Fruit fly (Drosophila melanogaster) whole organism, larva: ENCODE measurements around the gene Creld.

Source experiments
- noc ChIP-seq: fragments of 200-800 bp; sonication (Bioruptor generic); optimal IDR thresholded peaks from 3 replicates; lab custom pipeline; 2019; ENCODE audit warnings: missing biosample characterization, mild to moderate bottlenecking, missing genetic modification characterization, moderate library complexity

Creld gene

dm6 chr2L:109098-109799, 7.1 kb downstream of the Creld start:
- TF ChIP-seq noc (tag; lab: Kevin White, UChicago) = peak; percentile 24

DNA sequence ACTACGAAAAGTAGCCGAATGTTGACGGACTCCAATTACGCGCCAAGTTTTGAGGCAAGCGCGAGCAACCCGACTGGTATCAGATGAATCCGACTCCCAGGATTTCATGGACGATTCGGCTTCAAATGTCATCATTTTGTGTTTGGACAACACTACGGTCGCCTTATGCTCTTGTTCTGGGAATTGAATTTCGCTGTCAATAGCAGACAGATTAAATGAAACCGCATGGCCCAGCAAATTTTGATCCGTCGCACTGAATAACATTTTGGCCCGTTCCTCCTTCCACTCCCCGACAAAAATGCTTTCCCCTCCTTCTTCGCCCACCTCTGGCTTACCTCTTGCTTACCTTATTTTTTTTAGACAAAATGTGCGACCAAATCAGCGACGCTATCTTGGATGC, 7.9 kb downstream of the Creld start:
- no peak for TF ChIP-seq noc (tag; lab: Kevin White, UChicago)

DNA sequence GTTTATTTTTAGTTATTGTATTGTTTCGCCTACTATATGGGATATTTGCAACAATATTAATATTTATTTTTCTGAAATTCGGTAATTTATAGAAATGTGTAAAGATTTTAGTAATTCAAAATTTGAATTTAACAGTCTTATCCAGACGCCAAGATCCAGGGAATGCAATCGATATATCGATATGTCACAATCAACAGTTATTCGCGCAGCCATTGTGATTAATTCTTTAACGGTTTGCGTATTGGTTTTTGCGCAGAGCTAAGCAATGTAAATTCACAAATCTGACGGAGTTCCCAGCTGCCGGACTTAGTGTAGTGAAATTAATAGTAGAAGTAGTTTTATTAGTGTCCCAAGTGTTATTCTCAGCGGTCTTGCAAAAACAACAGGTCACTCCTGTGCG, 12.2 kb downstream of the Creld start, which contains the start of gene ND-15:
Gene ND-15, plus strand, starts transcription at position 298 of the 400 bp plus-strand sequence.
- TF ChIP-seq noc (tag; lab: Kevin White, UChicago) = no peak

DNA sequence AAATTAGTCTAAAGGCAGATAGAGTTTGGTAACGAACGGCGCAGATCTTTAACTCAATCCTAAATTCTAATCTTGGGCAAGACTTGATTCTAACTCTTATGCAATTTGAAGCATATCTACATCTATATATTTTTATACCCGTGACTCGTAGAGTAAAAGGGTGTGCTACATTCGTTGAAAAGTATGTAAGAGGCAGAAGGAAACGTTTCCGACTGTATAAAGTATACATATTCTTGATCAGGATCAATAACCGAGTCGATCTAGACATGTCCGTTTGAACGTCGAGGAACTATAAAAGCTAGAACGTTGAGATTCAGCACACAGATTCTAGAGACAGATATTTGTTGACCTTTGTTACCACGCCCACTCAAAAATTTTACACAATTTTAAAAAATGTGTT, 14.2 kb downstream of the Creld start, which contains the start of gene CG13694:
Gene CG13694, minus strand, starts transcription at position 101 of the 400 bp plus-strand sequence.
- TF ChIP-seq noc (tag; lab: Kevin White, UChicago) = no peak

dm6 chr2L:117750-118149, 15.6 kb downstream of the Creld start:
- TF ChIP-seq noc (tag; lab: Kevin White, UChicago) = no peak

DNA sequence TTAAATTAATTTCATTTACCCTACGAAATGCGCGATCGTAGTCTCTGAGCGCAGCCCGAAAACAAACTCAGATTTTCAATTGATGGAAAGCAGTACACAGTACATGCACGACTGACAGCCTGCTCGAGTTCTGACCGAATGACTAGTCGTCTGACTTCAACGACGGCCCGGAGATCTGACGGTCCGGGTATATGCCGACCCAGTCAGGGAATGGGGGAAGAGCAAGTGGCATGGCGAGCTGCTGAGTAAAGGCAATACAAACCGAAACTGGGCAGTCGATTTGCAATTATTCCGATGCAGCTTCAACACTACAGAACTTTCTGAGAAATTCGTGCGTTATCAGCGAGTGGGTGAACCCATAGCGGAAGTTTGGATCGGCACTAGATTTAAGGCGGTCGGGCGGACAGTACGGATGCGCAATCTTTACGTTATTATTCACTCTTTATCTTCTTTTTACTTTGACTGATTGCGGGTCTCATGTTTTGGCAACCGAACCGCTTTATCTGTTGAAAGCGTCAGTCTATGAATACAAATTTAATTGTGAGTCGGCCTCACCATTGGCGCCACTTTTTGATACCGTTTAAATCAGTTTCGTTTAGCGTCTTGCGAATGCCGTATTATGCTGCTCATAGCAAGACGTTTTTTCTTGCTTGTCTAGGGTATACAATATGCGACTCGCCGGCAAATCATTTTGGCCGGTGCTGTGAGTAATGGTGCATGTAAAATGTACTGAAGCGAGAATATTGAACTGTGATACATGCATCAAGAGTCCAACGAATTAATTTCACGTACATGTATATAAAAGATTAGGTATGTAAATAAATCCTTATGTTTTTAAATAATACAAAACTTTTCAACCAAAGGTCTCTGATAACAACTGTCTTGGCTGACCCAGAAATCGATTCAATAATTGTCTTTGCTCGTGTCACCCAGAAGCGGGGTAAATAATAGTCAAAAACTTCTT, 18.6 kb downstream of the Creld start:
- peak; percentile 27 for TF ChIP-seq noc (tag; lab: Kevin White, UChicago)

dm6 chr2L:121456-121831, 19.3 kb downstream of the Creld start, which contains the start of gene CG4822:
CG4822 (minus strand) TSS chr2L:121754.
- TF ChIP-seq noc (tag; lab: Kevin White, UChicago) = no peak

dm6 chr2L:122167-123006, 20.2 kb downstream of the Creld start:
- TF ChIP-seq noc (tag; lab: Kevin White, UChicago) = no peak

DNA sequence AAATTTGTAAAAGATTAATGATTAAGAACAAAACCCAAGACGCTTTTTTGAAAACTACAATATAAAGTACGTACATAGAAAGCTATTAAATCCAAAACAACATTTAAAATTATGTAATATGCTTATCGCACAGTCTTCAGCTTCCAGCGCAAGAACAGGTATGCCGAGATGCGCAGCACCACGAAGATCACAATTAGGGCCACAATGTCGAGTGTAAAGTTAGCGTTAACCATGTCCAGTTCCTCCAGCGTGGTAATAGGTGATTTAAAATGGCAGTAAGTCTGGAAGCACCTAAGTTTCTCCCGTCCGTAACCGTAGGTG, 20.8 kb downstream of the Creld start:
- TF ChIP-seq noc (tag; lab: Kevin White, UChicago) = no peak

- TF ChIP-seq noc (tag; lab: Kevin White, UChicago) = peak; percentile 36
Observed at dm6 chr2L:125364-126252, 23.4 kb downstream of the Creld start.

DNA sequence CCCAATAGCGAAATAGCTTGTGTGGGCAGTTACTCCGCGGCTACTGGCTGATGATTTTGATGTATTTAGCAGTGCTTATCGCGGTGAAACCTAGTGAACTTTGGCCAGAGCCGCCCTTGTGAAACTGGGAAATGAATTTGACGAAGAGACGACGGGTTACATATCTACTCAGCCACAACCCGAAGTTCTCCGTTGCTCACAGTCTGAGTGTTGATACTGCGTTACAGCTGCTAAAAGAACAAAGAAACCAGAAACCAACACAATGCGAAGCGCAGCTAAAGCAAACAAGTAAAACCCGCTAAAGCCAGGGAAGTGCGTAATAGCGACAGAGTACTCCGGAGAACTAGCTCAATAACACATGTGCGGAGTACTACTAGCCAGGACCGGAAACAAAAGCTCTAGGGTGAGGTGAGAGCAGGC, 26.1 kb downstream of the Creld start:
- no peak for TF ChIP-seq noc (tag; lab: Kevin White, UChicago)

- peak; percentile 59 for TF ChIP-seq noc (tag; lab: Kevin White, UChicago)
Observed at dm6 chr2L:128977-129941, 27.1 kb downstream of the Creld start.

- no peak for TF ChIP-seq noc (tag; lab: Kevin White, UChicago)
Observed at dm6 chr2L:130691-131090, 28.5 kb downstream of the Creld start, which contains the start of gene CG3164. CG3164 (minus strand) TSS chr2L:130791.
